Fruit fly (Drosophila melanogaster): ENCODE measurements around the gene RpL9.

Gene RpL9

dm6 chr2L:10986138-10986537 is 17.9 kb downstream of the RpL9 start (continued):
- TF ChIP-seq ab (GFP tag; optimal IDR thresholded peaks at IDR 0.05): no peak
- peak; percentile 56 for TF ChIP-seq CG7987 (GFP tag; optimal IDR thresholded peaks at IDR 0.05)
- no peak for TF ChIP-seq sisA (GFP tag; IDR thresholded peaks at IDR 0.05)
- TF ChIP-seq CG16779 (GFP tag; IDR thresholded peaks at IDR 0.05): 0 out of 2 replicates have a peak, but pooled peaks have one; percentile 3
- TF ChIP-seq CG31365 (tag; optimal IDR thresholded peaks at IDR 0.05): no peak
- no peak for TF ChIP-seq org-1 (GFP tag; optimal IDR thresholded peaks at IDR 0.05)
- peak; percentile 30; the same call in 1 of the 2 replicates for TF ChIP-seq HLH3B (GFP tag; IDR thresholded peaks at IDR 0.05)
- TF ChIP-seq ara (GFP tag; IDR thresholded peaks at IDR 0.05): peak; percentile 63; the same call in 1 of the 2 replicates
- no peak for TF ChIP-seq HLH54F (GFP tag; optimal IDR thresholded peaks at IDR 0.05)
- no peak for TF ChIP-seq Bteb2 (GFP tag; optimal IDR thresholded peaks at IDR 0.05)
- no peak for TF ChIP-seq prd (optimal IDR thresholded peaks at IDR 0.05)
- peak; percentile 59 for TF ChIP-seq prd (GFP tag; IDR thresholded peaks at IDR 0.05)
- TF ChIP-seq caup (GFP tag; optimal IDR thresholded peaks at IDR 0.05; ENCODE audit: severe bottlenecking): peak; percentile 36
- TF ChIP-seq CG10274 (GFP tag; optimal IDR thresholded peaks at IDR 0.05): no peak
- TF ChIP-seq CG14014 (GFP tag; IDR thresholded peaks at IDR 0.05): peak; percentile 69
- peak; percentile 26; the same call in 1 of the 2 replicates for TF ChIP-seq CG17612 (GFP tag; IDR thresholded peaks at IDR 0.05)
- TF ChIP-seq CG31441 (GFP tag; IDR thresholded peaks at IDR 0.05): peak; percentile 67
- peak; percentile 21 for TF ChIP-seq CG4424 (GFP tag; optimal IDR thresholded peaks at IDR 0.05)
- peak; percentile 7 for TF ChIP-seq CG8281 (tag; optimal IDR thresholded peaks at IDR 0.05)
- no peak for TF ChIP-seq Taf1 (GFP tag; IDR thresholded peaks at IDR 0.05)
- peak; percentile 48; the same call in 1 of the 2 replicates for TF ChIP-seq Awh (GFP tag; IDR thresholded peaks at IDR 0.05)
- TF ChIP-seq zf30C (GFP tag; optimal IDR thresholded peaks at IDR 0.05): peak; percentile 49
- peak; percentile 63 for TF ChIP-seq CG6689 (GFP tag; IDR thresholded peaks at IDR 0.05)
- TF ChIP-seq sna (GFP tag; IDR thresholded peaks at IDR 0.05; ENCODE audit: partially characterized antibody): no peak
- no peak for TF ChIP-seq chif (GFP tag; optimal IDR thresholded peaks at IDR 0.05)
- TF ChIP-seq onecut (GFP tag; IDR thresholded peaks at IDR 0.05): peak; percentile 65
- TF ChIP-seq run (tag; optimal IDR thresholded peaks at IDR 0.05): no peak
- no peak for TF ChIP-seq inv (GFP tag; IDR thresholded peaks at IDR 0.05; ENCODE audit: partially characterized antibody)
- peak; percentile 82; the same call in 2 of the 3 replicates for TF ChIP-seq CG2199 (GFP tag; IDR thresholded peaks at IDR 0.05)
- TF ChIP-seq kah (GFP tag; optimal IDR thresholded peaks at IDR 0.05): no peak
- TF ChIP-seq pho (GFP tag; optimal IDR thresholded peaks at IDR 0.05): no peak
- no peak for TF ChIP-seq Eip74EF (GFP tag; optimal IDR thresholded peaks at IDR 0.05)
- TF ChIP-seq CG9932 (GFP tag; IDR thresholded peaks at IDR 0.05): peak; percentile 58
- TF ChIP-seq her (GFP tag; optimal IDR thresholded peaks at IDR 0.05): no peak
- TF ChIP-seq MTF-1 (GFP tag; optimal IDR thresholded peaks at IDR 0.05; ENCODE audit: borderline replicate concordance): peak; percentile 1
- peak; percentile 51 for TF ChIP-seq tin (GFP tag; optimal IDR thresholded peaks at IDR 0.05)
- no peak for TF ChIP-seq Hmr (GFP tag; optimal IDR thresholded peaks at IDR 0.05)
- TF ChIP-seq CG8290 (GFP tag; optimal IDR thresholded peaks at IDR 0.05): peak; percentile 76
- TF ChIP-seq CG8290 (tag; optimal IDR thresholded peaks at IDR 0.05): no peak
- TF ChIP-seq CG3726 (GFP tag; IDR thresholded peaks at IDR 0.05): 0 out of 3 replicates have a peak, but pooled peaks have one; percentile 37
- peak; percentile 89 for TF ChIP-seq sens (GFP tag)
- no peak for TF ChIP-seq mam (GFP tag; optimal IDR thresholded peaks at IDR 0.05)
- peak; percentile 59; the same call in 2 of the 3 replicates for TF ChIP-seq CG17361 (GFP tag; IDR thresholded peaks at IDR 0.05)
- peak; percentile 3 for TF ChIP-seq CG13624 (GFP tag; optimal IDR thresholded peaks at IDR 0.05)
- TF ChIP-seq Sox100B (GFP tag; optimal IDR thresholded peaks at IDR 0.05): peak; percentile 38
- TF ChIP-seq bbx (GFP tag; IDR thresholded peaks at IDR 0.05; ENCODE audit: partially characterized antibody): no peak
- TF ChIP-seq Bgb (GFP tag; IDR thresholded peaks at IDR 0.05; ENCODE audit: partially characterized antibody): no peak
- TF ChIP-seq z (GFP tag; IDR thresholded peaks at IDR 0.05): peak; percentile 93
- TF ChIP-seq CG18764 (GFP tag; optimal IDR thresholded peaks at IDR 0.05): peak; percentile 39
- 0 out of 2 replicates have a peak, but pooled peaks have one; percentile 23 for TF ChIP-seq CG4730 (GFP tag; IDR thresholded peaks at IDR 0.05)
- TF ChIP-seq E2f1 (GFP tag; IDR thresholded peaks at IDR 0.05): peak; percentile 39; the same call in 1 of the 2 replicates

Data from whole organism, embryonic.